Worm (Caenorhabditis elegans): Measurements from ENCODE around the gene H01M10.2.

The H01M10.2 gene

ce11 chrX:2590777-2591176 is 5.2 kb upstream of the H01M10.2 start:
- peak; percentile 41; the same call in 1 of the 2 replicates for TF ChIP-seq lin-26 (GFP tag; IDR thresholded peaks at IDR 0.05)
- peak; percentile 52 for TF ChIP-seq ztf-26 (tag; optimal IDR thresholded peaks at IDR 0.05)
- TF ChIP-seq tbp1 (GFP tag; optimal IDR thresholded peaks at IDR 0.05), result peak; percentile 26
- TF ChIP-seq ztf-22 (GFP tag; optimal IDR thresholded peaks at IDR 0.05), result no peak
- TF ChIP-seq lin-40 (tag; optimal IDR thresholded peaks at IDR 0.05), result peak; percentile 27

ce11 chrX:2590023-2590422 is 4.5 kb upstream of the H01M10.2 start:
- TF ChIP-seq F23B12.7 (tag; optimal IDR thresholded peaks at IDR 0.05; ENCODE audit: insufficient read depth) (no peak), ztf-6 (GFP tag; IDR thresholded peaks at IDR 0.05) (no peak), let-607 (tag; optimal IDR thresholded peaks at IDR 0.05) (no peak), nhr-179 (tag; optimal IDR thresholded peaks at IDR 0.05) (no peak), nhr-90 (tag; optimal IDR thresholded peaks at IDR 0.05) (no peak), him-1 (tag; optimal IDR thresholded peaks at IDR 0.05) (no peak), ztf-25 (GFP tag; IDR thresholded peaks at IDR 0.05) (no peak), egrh-3 (GFP tag; IDR thresholded peaks at IDR 0.05) (no peak), nfyb-1 (GFP tag; IDR thresholded peaks at IDR 0.05) (no peak), snpc-4 (GFP tag; optimal IDR thresholded peaks at IDR 0.05) (no peak), snpc-4 (tag; optimal IDR thresholded peaks at IDR 0.05) (no peak), tlf-1 (GFP tag; optimal IDR thresholded peaks at IDR 0.05) (no peak)

DNA sequence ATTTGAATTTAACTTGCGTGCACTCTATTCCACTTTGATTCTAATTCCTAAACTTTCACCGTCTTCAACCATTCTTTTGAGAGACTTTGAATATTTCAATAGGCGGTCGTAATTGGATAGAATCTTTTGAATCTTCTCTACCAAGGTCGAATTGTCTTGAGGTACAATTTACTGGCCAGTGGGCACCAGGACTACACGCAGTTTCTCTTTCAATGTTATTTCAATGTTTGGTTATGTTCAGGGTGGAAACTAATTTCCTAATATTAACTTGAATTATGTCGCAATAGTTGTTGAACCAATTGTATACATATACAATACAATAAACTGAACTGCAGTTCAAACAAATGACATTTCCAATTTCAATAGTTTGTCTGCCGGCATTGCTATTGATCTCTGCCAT is 2.5 kb upstream of the H01M10.2 start:
- TF ChIP-seq dox-1 (GFP tag; IDR thresholded peaks at IDR 0.05) (no peak), F49E8.2 (tag; optimal IDR thresholded peaks at IDR 0.05; ENCODE audit: insufficient read depth) (no peak)

DNA sequence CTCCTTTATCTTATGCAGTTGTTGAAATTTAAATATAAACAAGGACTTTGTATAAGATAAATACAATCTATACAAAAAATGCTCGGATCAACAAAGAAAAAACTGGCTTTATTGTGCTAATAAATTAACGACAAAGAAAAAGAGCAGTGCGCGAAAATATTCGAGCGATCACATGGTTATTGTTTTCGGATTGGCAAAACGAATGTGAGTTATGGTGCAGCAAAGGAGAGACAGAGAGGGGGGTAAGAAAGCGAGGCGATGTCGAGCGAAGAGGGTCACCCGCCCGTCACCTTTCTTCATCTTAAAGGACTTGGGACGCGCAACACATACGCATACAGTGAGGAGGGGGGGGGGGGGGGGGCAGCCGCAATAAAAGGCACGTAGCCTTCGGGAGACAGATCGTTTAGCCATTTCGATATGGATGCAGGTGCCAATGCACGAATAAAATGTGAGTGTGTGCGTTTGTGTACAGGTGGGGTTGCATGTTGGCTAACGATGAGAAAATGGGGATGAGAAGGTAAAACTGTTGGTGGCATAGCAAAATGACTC is 2.3 kb downstream of the H01M10.2 start:
- no peak for TF ChIP-seq madf-8 (GFP tag; conservative IDR thresholded peaks at IDR 0.05)
- 0 out of 2 replicates have a peak, but pooled peaks have one; percentile 26 for TF ChIP-seq ztf-25 (GFP tag; IDR thresholded peaks at IDR 0.05)
- no peak for TF ChIP-seq tbx-9 (tag; optimal IDR thresholded peaks at IDR 0.05; ENCODE audit: borderline replicate concordance)
- peak; percentile 18; the same call in 1 of the 2 replicates for TF ChIP-seq egrh-3 (GFP tag; IDR thresholded peaks at IDR 0.05)

ce11 chrX:2581828-2582589 is 3.5 kb downstream of the H01M10.2 start:
- TF ChIP-seq ceh-100 (GFP tag; IDR thresholded peaks at IDR 0.05) (no peak), repo-1 (tag; optimal IDR thresholded peaks at IDR 0.05) (no peak), nhr-80 (tag; optimal IDR thresholded peaks at IDR 0.05) (no peak), hlh-26 (GFP tag; conservative IDR thresholded peaks at IDR 0.05) (no peak), cebp-1 (GFP tag; IDR thresholded peaks at IDR 0.05) (no peak), cebp-1 (tag; optimal IDR thresholded peaks at IDR 0.05) (no peak), Y56A3A.18 (GFP tag; IDR thresholded peaks at IDR 0.05) (no peak), lin-26 (GFP tag; IDR thresholded peaks at IDR 0.05) (no peak), B0336.3 (GFP tag; IDR thresholded peaks at IDR 0.05) (no peak), F39B2.1 (GFP tag; IDR thresholded peaks at IDR 0.05) (no peak), ztf-26 (tag; optimal IDR thresholded peaks at IDR 0.05) (no peak), hlh-12 (tag; optimal IDR thresholded peaks at IDR 0.05) (no peak), aptf-2 (GFP tag; conservative IDR thresholded peaks at IDR 0.05) (no peak)
